Fruit fly (Drosophila melanogaster) whole organism, embryonic: ENCODE measurements around the gene Bicra.

ENCODE experiments used
- Asciz ChIP-seq: fragments of 200-800 bp; sonication (Bioruptor generic); optimal IDR thresholded peaks from 2 replicates; lab custom pipeline; 2017; ENCODE audit warnings: missing biosample characterization, mild to moderate bottlenecking, missing genetic modification characterization, missing genetic modification reagents
- Awh ChIP-seq: fragments of 200-800 bp; sonication (Bioruptor generic); IDR thresholded peaks from 2 replicates; pipeline ENCODE4, ENCODE4 v1.3.6; 2022; ENCODE audit warnings: missing biosample characterization, missing genetic modification characterization
- Bdp1 ChIP-seq: fragments of 200-800 bp; sonication (Bioruptor generic); optimal IDR thresholded peaks from 3 replicates; lab custom pipeline; 2016; ENCODE audit warnings: missing biosample characterization, missing genetic modification characterization
- CG10366 ChIP-seq: fragments of 200-800 bp; sonication (Bioruptor generic); IDR thresholded peaks from 2 replicates; pipeline ENCODE4 v1.3.6; 2022; ENCODE audit warnings: missing biosample characterization, missing genetic modification characterization
- CG10462 ChIP-seq: fragments of 200-800 bp; sonication (Bioruptor generic); optimal IDR thresholded peaks from 2 replicates; lab custom pipeline; 2016; ENCODE audit warnings: missing biosample characterization, missing genetic modification characterization
- CG11695 ChIP-seq: fragments of 200-800 bp; sonication (Bioruptor generic); IDR thresholded peaks from 3 replicates; pipeline ENCODE4 v1.3.6; 2022; ENCODE audit warnings: missing biosample characterization, missing genetic modification characterization
- CG12236 ChIP-seq: fragments of 200-800 bp; sonication (Bioruptor generic); optimal IDR thresholded peaks from 2 replicates; lab custom pipeline; 2016; ENCODE audit warnings: missing biosample characterization, missing genetic modification characterization
- CG12659 ChIP-seq: fragments of 200-800 bp; sonication (Bioruptor generic); optimal IDR thresholded peaks from 3 replicates; lab custom pipeline; 2017; ENCODE audit warnings: mild to moderate bottlenecking, missing biosample characterization, missing genetic modification reagents, missing genetic modification characterization
- CG13123 ChIP-seq: fragments of 200-800 bp; sonication (Bioruptor generic); optimal IDR thresholded peaks from 2 replicates; lab custom pipeline; 2016; ENCODE audit warnings: missing biosample characterization, missing genetic modification characterization
- CG14860 ChIP-seq: fragments of 200-800 bp; sonication (Bioruptor generic); IDR thresholded peaks from 3 replicates; pipeline ENCODE4 v1.3.6; 2022; ENCODE audit warnings: missing biosample characterization, missing genetic modification characterization; ENCODE audit not compliant: partially characterized antibody
- CG15514 ChIP-seq: fragments of 200-800 bp; sonication (Bioruptor generic); optimal IDR thresholded peaks from 3 replicates; lab custom pipeline; 2017; ENCODE audit warnings: missing biosample characterization, missing genetic modification characterization, mild to moderate bottlenecking, moderate library complexity, missing genetic modification reagents
- CG1603 ChIP-seq: fragments of 200-800 bp; sonication (Bioruptor generic); optimal IDR thresholded peaks from 2 replicates; lab custom pipeline; 2019; ENCODE audit warnings: missing biosample characterization, mild to moderate bottlenecking, missing genetic modification characterization, moderate library complexity
- CG1647 ChIP-seq: fragments of 200-800 bp; sonication (Bioruptor generic); optimal IDR thresholded peaks from 3 replicates; lab custom pipeline; 2016; ENCODE audit warnings: missing biosample characterization, missing genetic modification characterization
- CG16815 ChIP-seq: fragments of 200-800 bp; sonication (Bioruptor generic); optimal IDR thresholded peaks from 3 replicates; lab custom pipeline; 2017; ENCODE audit warnings: missing biosample characterization, mild to moderate bottlenecking, missing genetic modification characterization
- CG18599 ChIP-seq: fragments of 200-800 bp; sonication (Bioruptor generic); optimal IDR thresholded peaks from 3 replicates; lab custom pipeline; 2017; ENCODE audit warnings: missing biosample characterization, missing genetic modification characterization, mild to moderate bottlenecking, moderate library complexity, missing genetic modification reagents
- CG3407 ChIP-seq: fragments of 200-800 bp; sonication (Bioruptor generic); optimal IDR thresholded peaks from 2 replicates; lab custom pipeline; 2018; ENCODE audit warnings: missing biosample characterization, mild to moderate bottlenecking, missing genetic modification characterization
- CG3838 ChIP-seq: fragments of 200-800 bp; sonication (Bioruptor generic); optimal IDR thresholded peaks from 3 replicates; lab custom pipeline; 2016; ENCODE audit warnings: missing biosample characterization, missing genetic modification characterization
- CG4617 ChIP-seq: fragments of 200-800 bp; sonication (Bioruptor generic); optimal IDR thresholded peaks from 3 replicates; lab custom pipeline; 2016; ENCODE audit warnings: missing biosample characterization, missing genetic modification characterization, borderline replicate concordance
- CG6791 ChIP-seq: fragments of 200-800 bp; sonication (Bioruptor generic); IDR thresholded peaks from 3 replicates; pipeline ENCODE4 v1.3.6; 2022; ENCODE audit warnings: missing biosample characterization, missing genetic modification characterization; ENCODE audit not compliant: partially characterized antibody
- CG6813 ChIP-seq: fragments of 200-800 bp; sonication (Bioruptor generic); optimal IDR thresholded peaks from 2 replicates; lab custom pipeline; 2017; ENCODE audit warnings: missing biosample characterization, missing genetic modification characterization, mild to moderate bottlenecking, moderate library complexity, missing genetic modification reagents
- CG7839 ChIP-seq: fragments of 200-800 bp; sonication (Bioruptor generic); optimal IDR thresholded peaks from 3 replicates; lab custom pipeline; 2018; ENCODE audit warnings: missing biosample characterization, mild to moderate bottlenecking, missing genetic modification characterization, moderate library complexity
- CG8478 ChIP-seq: fragments of >200 bp; optimal IDR thresholded peaks from 2 replicates; lab custom pipeline; 2018
- CG8924 ChIP-seq: fragments of 200-800 bp; optimal IDR thresholded peaks from 3 replicates; lab custom pipeline; 2019; ENCODE audit warnings: missing biosample characterization, mild to moderate bottlenecking, missing genetic modification characterization, moderate library complexity
- Chrac-16 ChIP-seq: fragments of 200-800 bp; sonication (Bioruptor generic); optimal IDR thresholded peaks from 3 replicates; lab custom pipeline; 2016; ENCODE audit warnings: missing biosample characterization, missing genetic modification characterization
- CkIIα-i1 ChIP-seq: fragments of 200-800 bp; sonication (Bioruptor generic); IDR thresholded peaks from 2 replicates; pipeline ENCODE4 v1.3.6; 2022; ENCODE audit warnings: missing biosample characterization, missing genetic modification characterization
- Dfd ChIP-seq, 2 experiments: fragments of >200 bp; optimal IDR thresholded peaks; 2 replicates each; lab custom pipeline; 2017; ENCODE audit warnings: missing biosample characterization in 2 of 2, missing genetic modification characterization in 2 of 2
- Ets97D ChIP-seq: fragments of 200-800 bp; sonication (Bioruptor generic); optimal IDR thresholded peaks from 3 replicates; lab custom pipeline; 2016; ENCODE audit warnings: missing biosample characterization, missing genetic modification characterization
- GATAe ChIP-seq: fragments of 200-800 bp; sonication (Bioruptor generic); conservative IDR thresholded peaks from 2 replicates; pipeline ENCODE4 v1.3.6; 2022; ENCODE audit warnings: missing biosample characterization, missing genetic modification characterization
- HLH3B ChIP-seq: fragments of 200-800 bp; sonication (Bioruptor generic); IDR thresholded peaks from 2 replicates; pipeline ENCODE4 v1.3.6; 2022; ENCODE audit warnings: missing biosample characterization, missing genetic modification characterization
- HLHmδ ChIP-seq: fragments of 200-800 bp; sonication (Bioruptor generic); optimal IDR thresholded peaks from 2 replicates; lab custom pipeline; 2018; ENCODE audit warnings: missing biosample characterization, mild to moderate bottlenecking, missing genetic modification characterization, moderate library complexity
- Hey ChIP-seq: fragments of 200-800 bp; sonication (Bioruptor generic); optimal IDR thresholded peaks from 3 replicates; lab custom pipeline; 2018; ENCODE audit warnings: missing biosample characterization, mild to moderate bottlenecking, missing genetic modification characterization
- Med ChIP-seq: fragments of 200-800 bp; sonication (Bioruptor generic); peaks from one replicate; lab custom pipeline; 2016; ENCODE audit warnings: missing biosample characterization, missing genetic modification characterization, mild to moderate bottlenecking, inconsistent platforms, moderate library complexity
- Nf-YC ChIP-seq: fragments of 200-800 bp; optimal IDR thresholded peaks from 3 replicates; lab custom pipeline; 2019; ENCODE audit warnings: missing biosample characterization, mild to moderate bottlenecking, missing genetic modification characterization, moderate library complexity
- PHDP ChIP-seq: fragments of 200-800 bp; sonication (Bioruptor generic); optimal IDR thresholded peaks from 3 replicates; lab custom pipeline; 2018; ENCODE audit warnings: missing biosample characterization, mild to moderate bottlenecking, missing genetic modification characterization, moderate library complexity
- Scr ChIP-seq: fragments of 200-800 bp; sonication (Bioruptor generic); IDR thresholded peaks from 2 replicates; pipeline ENCODE4 v1.3.6; 2022; ENCODE audit warnings: missing biosample characterization, missing genetic modification characterization; ENCODE audit not compliant: partially characterized antibody
- Ssrp ChIP-seq: fragments of 200-800 bp; sonication (Bioruptor generic); optimal IDR thresholded peaks from 2 replicates; lab custom pipeline; 2018; ENCODE audit warnings: missing biosample characterization, mild to moderate bottlenecking, missing genetic modification characterization, moderate library complexity
- dimm ChIP-seq: fragments of 200-800 bp; sonication (Bioruptor generic); IDR thresholded peaks from 2 replicates; pipeline ENCODE4 v1.3.6; 2022; ENCODE audit warnings: missing biosample characterization, missing genetic modification characterization
- eyg ChIP-seq: fragments of 200-800 bp; sonication (Bioruptor generic); optimal IDR thresholded peaks from 3 replicates; lab custom pipeline; 2016; ENCODE audit warnings: missing biosample characterization, missing genetic modification characterization
- fd64A ChIP-seq: fragments of 200-800 bp; sonication (Bioruptor generic); optimal IDR thresholded peaks from 3 replicates; lab custom pipeline; 2018; ENCODE audit warnings: missing biosample characterization, mild to moderate bottlenecking, missing genetic modification characterization
- gt ChIP-seq: fragments of 200-800 bp; sonication (Bioruptor generic); IDR thresholded peaks from 2 replicates; pipeline ENCODE4 v1.3.6; 2022; ENCODE audit warnings: missing biosample characterization, missing genetic modification characterization
- hb ChIP-seq: fragments of 200-800 bp; sonication (Bioruptor generic); IDR thresholded peaks from 3 replicates; pipeline ENCODE4 v1.3.6; 2022; ENCODE audit warnings: missing biosample characterization, missing genetic modification characterization; ENCODE audit not compliant: partially characterized antibody
- nerfin-1 ChIP-seq: fragments of 200-800 bp; sonication (Bioruptor generic); optimal IDR thresholded peaks from 3 replicates; lab custom pipeline; 2019; ENCODE audit warnings: missing biosample characterization, mild to moderate bottlenecking, missing genetic modification characterization, moderate library complexity
- onecut ChIP-seq: fragments of 200-800 bp; sonication (Bioruptor generic); IDR thresholded peaks from 2 replicates; pipeline ENCODE4 v1.3.6; 2022; ENCODE audit warnings: missing biosample characterization, missing genetic modification characterization
- otp ChIP-seq: fragments of 200-800 bp; sonication (Bioruptor generic); IDR thresholded peaks from 3 replicates; pipeline ENCODE4, ENCODE4 v1.3.6; 2022; ENCODE audit warnings: missing biosample characterization, missing genetic modification characterization
- sima ChIP-seq: fragments of 200-800 bp; sonication (Bioruptor generic); optimal IDR thresholded peaks from 2 replicates; lab custom pipeline; 2016; ENCODE audit warnings: missing biosample characterization, missing genetic modification characterization
- stc ChIP-seq: fragments of 200-800 bp; sonication (Bioruptor generic); IDR thresholded peaks from 2 replicates; pipeline ENCODE4 v1.3.6; 2022; ENCODE audit warnings: missing biosample characterization, missing genetic modification characterization
- tin ChIP-seq: fragments of 200-800 bp; sonication (Bioruptor generic); optimal IDR thresholded peaks from 3 replicates; lab custom pipeline; 2016; ENCODE audit warnings: missing biosample characterization, missing genetic modification characterization
- wdn ChIP-seq: fragments of 200-800 bp; sonication (Bioruptor generic); IDR thresholded peaks from 2 replicates; pipeline ENCODE4 v1.3.6; 2022; ENCODE audit warnings: missing biosample characterization, missing genetic modification characterization
- zen2 ChIP-seq: fragments of 200-800 bp; sonication (Bioruptor generic); IDR thresholded peaks from 3 replicates; pipeline ENCODE4 v1.3.6; 2022; ENCODE audit warnings: missing biosample characterization, missing genetic modification characterization; ENCODE audit not compliant: partially characterized antibody

Bicra gene

dm6 chr3R:29088938-29089661 is 26.3 kb downstream of the Bicra start (continued):
- TF ChIP-seq nerfin-1 (peak; percentile 42), CG10462 (GFP tag; lab: Kevin White, UChicago) (peak; percentile 18), fd64A (GFP tag; lab: Kevin White, UChicago) (no peak), CG16815 (GFP tag; lab: Kevin White, UChicago) (peak; percentile 32), dimm (GFP tag; lab: Robert Waterston, UW) (no peak), CG8478 (no peak), CG1647 (GFP tag; lab: Kevin White, UChicago) (no peak), CG10366 (peak; percentile 54), CG12236 (GFP tag; lab: Kevin White, UChicago) (peak; percentile 27), eyg (GFP tag; lab: Kevin White, UChicago) (no peak), CG15514 (peak; percentile 47), otp (GFP tag; lab: Robert Waterston, UW) (no peak), wdn (no peak; the same call in 1 of the 2 replicates), sima (GFP tag; lab: Kevin White, UChicago) (no peak), CG3407 (GFP tag; lab: Kevin White, UChicago) (peak; percentile 50), HLH3B (peak; percentile 73), CG6813 (GFP tag; lab: Kevin White, UChicago) (peak; percentile 15), Awh (GFP tag; lab: Robert Waterston, UW) (peak; percentile 71), Hey (tag; lab: Kevin White, UChicago) (no peak), GATAe (GFP tag; lab: Robert Waterston, UW) (no peak), gt (no peak), Asciz (GFP tag; lab: Kevin White, UChicago) (peak; percentile 79), Dfd (GFP tag; optimal IDR thresholded peaks at IDR 0.05; lab: Kevin White, UChicago) (no peak), CG13123 (GFP tag; lab: Kevin White, UChicago) (peak; percentile 27), CG1603 (peak; percentile 71), Ssrp (tag; lab: Kevin White, UChicago) (peak; percentile 72), Nf-YC (tag; lab: Kevin White, UChicago) (peak; percentile 20), CG11695 (GFP tag; lab: Robert Waterston, UW) (peak; percentile 75; the same call in 2 of the 3 replicates), CG7839 (tag; lab: Kevin White, UChicago) (peak; percentile 81), tin (GFP tag; lab: Kevin White, UChicago) (peak; percentile 59), HLHmδ (GFP tag; lab: Kevin White, UChicago) (no peak), Chrac-16 (GFP tag; lab: Kevin White, UChicago) (peak; percentile 53), CG8924 (peak; percentile 80), Bdp1 (GFP tag; lab: Kevin White, UChicago) (peak; percentile 14), CkIIα-i1 (GFP tag; lab: Robert Waterston, UW) (no peak), Scr (no peak), CG6791 (no peak), CG12659 (peak; percentile 71), stc (GFP tag; lab: Robert Waterston, UW) (peak; percentile 57), zen2 (no peak), CG18599 (GFP tag; lab: Kevin White, UChicago) (peak; percentile 82), CG3838 (GFP tag; lab: Kevin White, UChicago) (no peak), PHDP (tag; lab: Kevin White, UChicago) (peak; percentile 70), Ets97D (GFP tag; lab: Kevin White, UChicago) (peak; percentile 4), hb (GFP tag; lab: Robert Waterston, UW) (no peak), onecut (GFP tag; lab: Robert Waterston, UW) (peak; percentile 35), Med (GFP tag; lab: Kevin White, UChicago) (peak; percentile 93), CG14860 (GFP tag; lab: Robert Waterston, UW) (no peak), CG4617 (GFP tag; lab: Kevin White, UChicago) (no peak)
